Worm (Caenorhabditis elegans): ENCODE data around the gene irld-63.

DNA sequence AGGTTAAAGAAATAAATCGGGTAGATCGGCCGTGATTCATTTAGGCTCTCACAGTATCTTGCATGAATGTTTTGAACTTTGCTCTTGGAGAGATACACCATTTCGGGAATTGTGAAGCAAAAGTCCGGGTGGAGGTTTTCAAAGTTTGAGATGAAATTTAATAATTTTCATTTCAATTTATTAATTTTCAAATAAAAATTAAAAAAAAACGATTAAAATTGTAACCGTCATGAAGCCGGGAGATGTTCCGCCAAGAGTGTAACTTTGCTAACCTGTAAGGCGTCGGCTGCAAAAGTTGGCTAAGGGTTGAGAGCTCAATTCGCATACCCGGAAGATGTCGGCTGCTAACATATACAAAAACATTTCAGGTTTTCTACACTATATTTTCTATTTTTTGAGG, 3.8 kb downstream of the irld-63 start, which contains the start of gene irld-67:
- no peak for TF ChIP-seq nhr-11 (tag; optimal IDR thresholded peaks at IDR 0.05)
- TF ChIP-seq ZK546.5 (tag; optimal IDR thresholded peaks at IDR 0.05): no peak
- TF ChIP-seq lsy-2 (tag; optimal IDR thresholded peaks at IDR 0.05): no peak
- no peak for TF ChIP-seq elt-1 (tag; optimal IDR thresholded peaks at IDR 0.05)
- no peak for TF ChIP-seq unc-39 (tag; optimal IDR thresholded peaks at IDR 0.05)

Measured in whole organism, L2 larva.